Worm (Caenorhabditis elegans): ENCODE results near the gene C49A9.6.

ce11 chrIV:6209337-6209736 lies 1.4 kb upstream of the C49A9.6 start:
- TF ChIP-seq dve-1 (tag; optimal IDR thresholded peaks at IDR 0.05; ENCODE audit: insufficient read depth) (no peak), dmd-6 (GFP tag; IDR thresholded peaks at IDR 0.05) (no peak), zip-11 (GFP tag; IDR thresholded peaks at IDR 0.05) (no peak), snpc-1.2 (GFP tag; IDR thresholded peaks at IDR 0.05) (no peak), lsy-2 (tag; optimal IDR thresholded peaks at IDR 0.05) (no peak), lir-3 (tag; optimal IDR thresholded peaks at IDR 0.05) (no peak), tag-97 (GFP tag; IDR thresholded peaks at IDR 0.05) (no peak), hlh-30 (tag; optimal IDR thresholded peaks at IDR 0.05; ENCODE audit: insufficient read depth) (no peak), set-16 (GFP tag; IDR thresholded peaks at IDR 0.05) (no peak)
